Worm (Caenorhabditis elegans): ENCODE measurements around the gene Y55F3AM.13.
A peak's percentile ranks its signal among the peaks of the same experiment; 100 is the strongest.

The Y55F3AM.13 gene

DNA sequence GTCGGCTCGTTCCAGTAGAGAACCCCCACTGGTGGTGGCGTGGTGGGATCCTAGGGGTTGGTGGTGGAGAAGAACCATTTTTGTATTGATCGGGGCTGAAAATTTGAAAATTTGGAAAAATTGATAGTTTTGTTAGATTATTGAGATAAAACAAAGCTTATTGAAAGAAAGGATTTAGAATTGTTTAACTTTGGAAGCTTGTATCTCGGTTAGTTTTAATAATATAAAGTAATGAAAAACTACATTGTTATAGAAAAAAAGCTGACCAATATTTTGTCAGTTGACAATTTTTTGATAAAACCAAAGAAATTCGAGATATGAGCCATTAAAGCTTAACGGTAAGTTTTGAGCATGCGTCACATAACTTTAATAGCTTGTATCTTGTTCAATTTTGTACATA lies 26.2 kb downstream of the Y55F3AM.13 start, which contains the start of gene abhd-14:
Gene abhd-14 (minus strand): TSS at position 101 of the 400 bp plus-strand sequence.
- TF ChIP-seq sptf-1 (tag; optimal IDR thresholded peaks at IDR 0.05): no peak
- TF ChIP-seq mls-2 (tag; optimal IDR thresholded peaks at IDR 0.05): no peak
- no peak for TF ChIP-seq pha-4 (tag; optimal IDR thresholded peaks at IDR 0.05)
- no peak for TF ChIP-seq nhr-2 (tag; optimal IDR thresholded peaks at IDR 0.05)
- no peak for TF ChIP-seq sem-2 (GFP tag; optimal IDR thresholded peaks at IDR 0.05)

DNA sequence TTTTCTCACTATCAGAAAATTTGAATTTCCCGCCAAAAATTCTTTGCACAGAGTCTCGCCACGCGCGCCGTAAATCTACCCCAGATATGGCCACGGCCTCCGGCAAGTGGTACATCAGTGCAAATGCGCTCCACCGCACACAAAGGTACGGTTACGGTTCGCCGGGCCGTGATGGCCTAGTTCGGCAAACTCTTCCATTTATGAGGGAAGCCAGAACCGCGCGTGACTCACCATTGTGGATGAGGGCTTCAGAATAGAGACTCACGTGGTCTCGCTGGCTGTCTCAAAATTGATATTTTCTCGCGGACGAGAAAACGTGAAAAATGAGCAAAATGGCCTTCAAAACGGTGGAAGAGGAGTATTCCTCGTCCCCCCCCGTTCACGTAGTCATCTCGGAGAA lies 36.3 kb downstream of the Y55F3AM.13 start:
- no peak for TF ChIP-seq snpc-4 (tag; optimal IDR thresholded peaks at IDR 0.05)
- no peak for TF ChIP-seq cnd-1 (tag; optimal IDR thresholded peaks at IDR 0.05)
- TF ChIP-seq M03D4.4 (tag; optimal IDR thresholded peaks at IDR 0.05): no peak
- TF ChIP-seq nhr-12 (tag; optimal IDR thresholded peaks at IDR 0.05): no peak
- TF ChIP-seq nhr-2 (tag; optimal IDR thresholded peaks at IDR 0.05): no peak
- no peak for TF ChIP-seq tbx-8 (GFP tag; optimal IDR thresholded peaks at IDR 0.05)
- TF ChIP-seq unc-120 (tag; optimal IDR thresholded peaks at IDR 0.05; ENCODE audit: poor library complexity, severe bottlenecking): no peak
- no peak for TF ChIP-seq hlh-1 (tag; optimal IDR thresholded peaks at IDR 0.05)
- no peak for TF ChIP-seq ceh-43 (GFP tag; optimal IDR thresholded peaks at IDR 0.05)
- no peak for TF ChIP-seq lsy-2 (tag; optimal IDR thresholded peaks at IDR 0.05)
- no peak for TF ChIP-seq nhr-76 (tag; optimal IDR thresholded peaks at IDR 0.05)
- TF ChIP-seq nhr-237 (tag; optimal IDR thresholded peaks at IDR 0.05): no peak
- no peak for TF ChIP-seq ham-2 (GFP tag; optimal IDR thresholded peaks at IDR 0.05)
- no peak for TF ChIP-seq lin-13 (tag; optimal IDR thresholded peaks at IDR 0.05)
- TF ChIP-seq lin-32 (GFP tag; optimal IDR thresholded peaks at IDR 0.05): no peak

DNA sequence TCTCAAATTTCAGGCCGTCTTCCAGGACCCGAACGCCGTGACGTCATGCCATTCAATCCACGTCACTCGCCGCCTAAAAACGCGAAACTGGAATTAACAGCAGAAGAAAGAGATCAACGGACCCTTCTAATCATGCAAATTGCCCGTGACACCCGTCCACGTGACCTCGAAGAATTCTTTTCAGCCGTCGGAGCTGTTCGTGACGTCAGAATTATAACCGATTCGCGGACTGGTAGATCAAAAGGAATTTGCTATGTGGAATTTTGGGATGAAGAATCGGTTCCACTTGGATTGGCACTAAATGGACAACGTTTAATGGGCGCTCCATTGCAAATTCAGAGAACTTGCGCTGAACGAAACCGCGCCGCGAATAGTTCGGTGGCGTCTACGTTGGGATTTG lies 40.7 kb downstream of the Y55F3AM.13 start:
- TF ChIP-seq tbx-8 (GFP tag; optimal IDR thresholded peaks at IDR 0.05) (no peak), ceh-43 (GFP tag; optimal IDR thresholded peaks at IDR 0.05) (no peak), nhr-12 (tag; optimal IDR thresholded peaks at IDR 0.05) (no peak), unc-62 (GFP tag; optimal IDR thresholded peaks at IDR 0.05) (no peak), snpc-4 (tag; optimal IDR thresholded peaks at IDR 0.05) (no peak), ceh-39 (tag; optimal IDR thresholded peaks at IDR 0.05) (no peak), ham-2 (GFP tag; optimal IDR thresholded peaks at IDR 0.05) (no peak), blmp-1 (tag; optimal IDR thresholded peaks at IDR 0.05) (no peak), nhr-237 (tag; optimal IDR thresholded peaks at IDR 0.05) (no peak), mls-2 (tag; optimal IDR thresholded peaks at IDR 0.05) (no peak), mab-5 (tag; optimal IDR thresholded peaks at IDR 0.05) (no peak), unc-120 (tag; optimal IDR thresholded peaks at IDR 0.05; ENCODE audit: poor library complexity, severe bottlenecking) (no peak), zip-8 (tag; optimal IDR thresholded peaks at IDR 0.05) (no peak), unc-39 (tag; optimal IDR thresholded peaks at IDR 0.05) (no peak)

- TF ChIP-seq ztf-11 (tag; optimal IDR thresholded peaks at IDR 0.05): no peak
These were observed 42.8 kb downstream of the Y55F3AM.13 start for ce11 chrIV:1013233-1013798.

ce11 chrIV:1012447-1012846 lies 43.7 kb downstream of the Y55F3AM.13 start, which contains the start of gene rbm-39:
rbm-39 (plus strand) TSS chrIV:1012624.
- TF ChIP-seq blmp-1 (tag; optimal IDR thresholded peaks at IDR 0.05) (no peak), lin-32 (GFP tag; optimal IDR thresholded peaks at IDR 0.05) (no peak), nhr-237 (tag; optimal IDR thresholded peaks at IDR 0.05) (peak; percentile 50), unc-62 (GFP tag; optimal IDR thresholded peaks at IDR 0.05) (no peak), zip-8 (tag; optimal IDR thresholded peaks at IDR 0.05) (no peak), mab-5 (tag; optimal IDR thresholded peaks at IDR 0.05) (no peak), ceh-43 (GFP tag; optimal IDR thresholded peaks at IDR 0.05) (no peak), lsy-2 (tag; optimal IDR thresholded peaks at IDR 0.05) (peak; percentile 82), ztf-11 (tag; optimal IDR thresholded peaks at IDR 0.05) (no peak), nhr-28 (tag; optimal IDR thresholded peaks at IDR 0.05) (no peak), unc-120 (tag; optimal IDR thresholded peaks at IDR 0.05; ENCODE audit: poor library complexity, severe bottlenecking) (peak; percentile 7), ceh-39 (tag; optimal IDR thresholded peaks at IDR 0.05) (peak; percentile 77), ces-1 (GFP tag; optimal IDR thresholded peaks at IDR 0.05) (peak; percentile 97), pha-4 (tag; optimal IDR thresholded peaks at IDR 0.05) (peak; percentile 74), M03D4.4 (tag; optimal IDR thresholded peaks at IDR 0.05) (no peak), tbx-8 (GFP tag; optimal IDR thresholded peaks at IDR 0.05) (no peak), lin-13 (tag; optimal IDR thresholded peaks at IDR 0.05) (peak; percentile 80), mep-1 (tag; optimal IDR thresholded peaks at IDR 0.05) (peak; percentile 82), bed-3 (GFP tag; optimal IDR thresholded peaks at IDR 0.05) (no peak), unc-39 (tag; optimal IDR thresholded peaks at IDR 0.05) (no peak), nhr-2 (tag; optimal IDR thresholded peaks at IDR 0.05) (no peak), ham-2 (GFP tag; optimal IDR thresholded peaks at IDR 0.05) (no peak), hlh-1 (tag; optimal IDR thresholded peaks at IDR 0.05) (peak; percentile 15)
